Worm (Caenorhabditis elegans): ENCODE results near the gene F08F8.11.

The F08F8.11 gene

DNA sequence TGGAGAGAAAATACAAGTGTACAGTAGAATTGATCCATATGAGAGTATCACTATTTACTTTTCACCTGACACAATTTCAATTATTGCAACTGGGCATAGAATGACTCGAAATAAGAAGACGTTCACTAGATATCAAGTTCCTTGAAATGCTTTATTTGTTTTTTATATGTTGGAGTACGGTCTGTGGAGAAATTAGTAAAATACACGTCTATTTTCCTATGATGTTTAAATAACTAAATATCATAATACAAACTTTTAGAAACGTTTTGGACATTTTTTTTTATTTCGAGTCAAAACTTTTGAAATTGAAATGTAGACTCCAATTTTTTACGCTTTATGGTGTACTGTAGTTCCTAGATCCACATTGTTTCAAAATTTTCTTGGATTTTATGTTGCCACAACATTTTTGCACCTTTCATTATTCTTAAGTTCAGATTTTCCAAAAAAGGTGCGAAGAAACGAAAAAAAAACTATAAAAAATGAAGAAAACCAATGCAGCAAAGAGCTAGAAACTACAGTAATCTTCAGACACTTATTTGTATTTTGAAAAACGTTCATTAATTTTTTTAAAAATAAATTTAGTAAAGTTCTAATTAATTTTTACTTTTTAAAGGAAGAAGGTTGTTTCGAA, 3.8 kb downstream of the F08F8.11 start:
- TF ChIP-seq nhr-76 (tag; optimal IDR thresholded peaks at IDR 0.05) (no peak), tbx-8 (GFP tag; optimal IDR thresholded peaks at IDR 0.05) (no peak), unc-39 (tag; optimal IDR thresholded peaks at IDR 0.05) (no peak), unc-62 (GFP tag; optimal IDR thresholded peaks at IDR 0.05) (no peak), nhr-28 (tag; optimal IDR thresholded peaks at IDR 0.05) (no peak), mep-1 (tag; optimal IDR thresholded peaks at IDR 0.05) (no peak), lin-13 (tag; optimal IDR thresholded peaks at IDR 0.05) (no peak), ceh-39 (tag; optimal IDR thresholded peaks at IDR 0.05) (no peak)

ce11 chrIII:7370569-7370968, 4.9 kb downstream of the F08F8.11 start:
- no peak for TF ChIP-seq lin-32 (GFP tag; optimal IDR thresholded peaks at IDR 0.05)
- no peak for TF ChIP-seq ces-1 (GFP tag; optimal IDR thresholded peaks at IDR 0.05)
- no peak for TF ChIP-seq zip-8 (tag; optimal IDR thresholded peaks at IDR 0.05)
- TF ChIP-seq sem-2 (GFP tag; optimal IDR thresholded peaks at IDR 0.05), result no peak
- TF ChIP-seq hlh-1 (tag; optimal IDR thresholded peaks at IDR 0.05), result no peak
- TF ChIP-seq nhr-76 (tag; optimal IDR thresholded peaks at IDR 0.05), result no peak
- no peak for TF ChIP-seq unc-62 (GFP tag; optimal IDR thresholded peaks at IDR 0.05)
- TF ChIP-seq ztf-11 (tag; optimal IDR thresholded peaks at IDR 0.05), result no peak
- no peak for TF ChIP-seq tbx-8 (GFP tag; optimal IDR thresholded peaks at IDR 0.05)

DNA sequence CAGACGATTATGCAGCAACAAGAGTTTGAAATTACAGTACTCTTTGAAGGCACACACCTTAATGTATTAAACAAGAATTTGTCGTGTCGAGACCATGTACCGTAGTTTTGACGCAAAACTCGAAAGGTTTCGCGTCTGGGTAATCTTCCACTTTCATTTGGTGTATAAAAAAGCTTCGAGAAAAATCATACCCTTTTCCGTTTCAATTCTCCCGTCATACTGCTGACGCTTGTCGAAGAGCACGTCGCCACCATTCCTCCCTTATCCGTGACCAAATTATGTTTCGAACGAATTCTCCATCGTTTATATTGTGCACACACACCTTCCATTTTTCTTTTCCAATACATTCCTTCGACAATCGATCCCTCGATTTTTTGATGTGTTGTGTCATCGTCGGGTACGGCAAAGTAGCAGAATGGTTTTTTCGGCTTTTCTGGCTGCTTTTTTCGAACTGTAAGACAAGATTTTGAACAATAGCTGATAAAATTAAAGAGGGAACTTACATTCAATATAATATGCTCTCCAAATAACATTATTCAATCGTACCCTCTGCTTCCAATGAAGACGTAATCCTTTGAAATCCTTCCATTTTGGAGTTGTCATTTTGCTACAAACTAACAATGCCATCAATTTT, 8.2 kb downstream of the F08F8.11 start:
- no peak for TF ChIP-seq nhr-237 (tag; optimal IDR thresholded peaks at IDR 0.05)
- TF ChIP-seq nhr-28 (tag; optimal IDR thresholded peaks at IDR 0.05), result no peak
- no peak for TF ChIP-seq ceh-39 (tag; optimal IDR thresholded peaks at IDR 0.05)
- no peak for TF ChIP-seq ceh-43 (GFP tag; optimal IDR thresholded peaks at IDR 0.05)
- no peak for TF ChIP-seq lin-13 (tag; optimal IDR thresholded peaks at IDR 0.05)
- TF ChIP-seq nhr-2 (tag; optimal IDR thresholded peaks at IDR 0.05), result no peak
- TF ChIP-seq elt-3 (tag; optimal IDR thresholded peaks at IDR 0.05), result no peak
- no peak for TF ChIP-seq drap-1 (GFP tag; optimal IDR thresholded peaks at IDR 0.05)
- no peak for TF ChIP-seq flh-1 (GFP tag; optimal IDR thresholded peaks at IDR 0.05)
- TF ChIP-seq ceh-83 (GFP tag; optimal IDR thresholded peaks at IDR 0.05), result no peak
- TF ChIP-seq hlh-1 (tag; optimal IDR thresholded peaks at IDR 0.05), result no peak

ce11 chrIII:7374681-7375271, 9.1 kb downstream of the F08F8.11 start, which contains the start of gene mml-1:
Gene mml-1, minus strand, starts transcription at chrIII:7374731.
- TF ChIP-seq ceh-43 (GFP tag; optimal IDR thresholded peaks at IDR 0.05) (no peak), pha-4 (tag; optimal IDR thresholded peaks at IDR 0.05) (no peak), unc-120 (tag; optimal IDR thresholded peaks at IDR 0.05; ENCODE audit: poor library complexity, severe bottlenecking) (peak; percentile 29), lin-32 (GFP tag; optimal IDR thresholded peaks at IDR 0.05) (no peak), ceh-39 (tag; optimal IDR thresholded peaks at IDR 0.05) (no peak), M03D4.4 (tag; optimal IDR thresholded peaks at IDR 0.05) (no peak), nhr-237 (tag; optimal IDR thresholded peaks at IDR 0.05) (no peak), flh-1 (GFP tag; optimal IDR thresholded peaks at IDR 0.05) (no peak), sptf-1 (tag; optimal IDR thresholded peaks at IDR 0.05) (no peak), hlh-1 (tag; optimal IDR thresholded peaks at IDR 0.05) (peak; percentile 46)

- TF ChIP-seq drap-1 (GFP tag; optimal IDR thresholded peaks at IDR 0.05), result no peak
- TF ChIP-seq elt-3 (tag; optimal IDR thresholded peaks at IDR 0.05), result peak; percentile 60
Measured at ce11 chrIII:7375434-7375833, 9.7 kb downstream of the F08F8.11 start.

- TF ChIP-seq ztf-11 (tag; optimal IDR thresholded peaks at IDR 0.05) (no peak), mls-2 (tag; optimal IDR thresholded peaks at IDR 0.05) (peak; percentile 22), blmp-1 (tag; optimal IDR thresholded peaks at IDR 0.05) (no peak), elt-1 (tag; optimal IDR thresholded peaks at IDR 0.05; ENCODE audit: borderline replicate concordance, insufficient read depth) (no peak), nhr-237 (tag; optimal IDR thresholded peaks at IDR 0.05) (peak; percentile 56), mab-5 (tag; optimal IDR thresholded peaks at IDR 0.05) (no peak), ceh-39 (tag; optimal IDR thresholded peaks at IDR 0.05) (no peak), unc-62 (GFP tag; optimal IDR thresholded peaks at IDR 0.05) (peak; percentile 51), tbx-8 (GFP tag; optimal IDR thresholded peaks at IDR 0.05) (no peak), unc-120 (tag; optimal IDR thresholded peaks at IDR 0.05; ENCODE audit: poor library complexity, severe bottlenecking) (no peak), lin-13 (tag; optimal IDR thresholded peaks at IDR 0.05) (peak; percentile 15), elt-3 (tag; optimal IDR thresholded peaks at IDR 0.05) (peak; percentile 47), ceh-43 (GFP tag; optimal IDR thresholded peaks at IDR 0.05) (no peak), lin-32 (GFP tag; optimal IDR thresholded peaks at IDR 0.05) (no peak), flh-1 (GFP tag; optimal IDR thresholded peaks at IDR 0.05) (no peak), sem-2 (GFP tag; optimal IDR thresholded peaks at IDR 0.05) (no peak), nhr-76 (tag; optimal IDR thresholded peaks at IDR 0.05) (no peak), nhr-2 (tag; optimal IDR thresholded peaks at IDR 0.05) (peak; percentile 35), sptf-1 (tag; optimal IDR thresholded peaks at IDR 0.05) (peak; percentile 12), snpc-4 (tag; optimal IDR thresholded peaks at IDR 0.05) (no peak), hlh-1 (tag; optimal IDR thresholded peaks at IDR 0.05) (peak; percentile 19), drap-1 (GFP tag; optimal IDR thresholded peaks at IDR 0.05) (peak; percentile 38), ces-1 (GFP tag; optimal IDR thresholded peaks at IDR 0.05) (no peak), pha-4 (tag; optimal IDR thresholded peaks at IDR 0.05) (peak; percentile 66), lsy-2 (tag; optimal IDR thresholded peaks at IDR 0.05) (no peak), zip-8 (tag; optimal IDR thresholded peaks at IDR 0.05) (peak; percentile 78)
Measured at ce11 chrIII:7376143-7376802, 10.6 kb downstream of the F08F8.11 start.
